Worm (Caenorhabditis elegans): ENCODE measurements around the gene T16A1.5.

DNA sequence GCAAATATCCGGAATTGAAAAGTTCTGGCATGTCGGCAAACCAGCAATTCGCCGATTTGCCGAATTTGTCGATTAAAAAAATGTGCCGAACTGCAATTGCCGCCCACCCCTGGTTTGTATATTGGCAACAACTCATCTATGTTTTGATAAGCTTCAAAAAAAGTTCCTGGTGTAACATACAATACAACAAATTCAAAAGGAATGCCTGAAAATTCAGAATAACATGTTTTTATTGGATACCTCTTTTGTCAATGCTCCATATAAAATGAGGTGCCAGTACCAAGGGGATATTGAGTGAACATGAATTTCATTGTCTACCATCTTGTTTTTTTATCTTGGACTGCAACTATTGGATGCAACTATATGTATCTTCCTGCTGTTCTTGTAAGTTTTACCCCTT, 2.4 kb downstream of the T16A1.5 start, which contains the start of gene T16A1.4:
- TF ChIP-seq ceh-48 (tag; optimal IDR thresholded peaks at IDR 0.05) (no peak), che-1 (tag; optimal IDR thresholded peaks at IDR 0.05) (no peak), fkh-10 (GFP tag; optimal IDR thresholded peaks at IDR 0.05) (no peak), dve-1 (tag; optimal IDR thresholded peaks at IDR 0.05) (no peak), pag-3 (tag; optimal IDR thresholded peaks at IDR 0.05; ENCODE audit: borderline replicate concordance) (no peak), pat-9 (tag; optimal IDR thresholded peaks at IDR 0.05) (no peak), C08G9.2 (tag; optimal IDR thresholded peaks at IDR 0.05) (no peak), hlh-6 (tag; optimal IDR thresholded peaks at IDR 0.05) (no peak), ama-1 (optimal IDR thresholded peaks at IDR 0.05) (no peak), rnt-1 (tag; optimal IDR thresholded peaks at IDR 0.05) (no peak), hlh-30 (tag; optimal IDR thresholded peaks at IDR 0.05; ENCODE audit: insufficient read depth) (no peak), ceh-31 (tag; optimal IDR thresholded peaks at IDR 0.05) (no peak)
